Worm (Caenorhabditis elegans): Measurements from ENCODE around the gene cblc-1.

DNA sequence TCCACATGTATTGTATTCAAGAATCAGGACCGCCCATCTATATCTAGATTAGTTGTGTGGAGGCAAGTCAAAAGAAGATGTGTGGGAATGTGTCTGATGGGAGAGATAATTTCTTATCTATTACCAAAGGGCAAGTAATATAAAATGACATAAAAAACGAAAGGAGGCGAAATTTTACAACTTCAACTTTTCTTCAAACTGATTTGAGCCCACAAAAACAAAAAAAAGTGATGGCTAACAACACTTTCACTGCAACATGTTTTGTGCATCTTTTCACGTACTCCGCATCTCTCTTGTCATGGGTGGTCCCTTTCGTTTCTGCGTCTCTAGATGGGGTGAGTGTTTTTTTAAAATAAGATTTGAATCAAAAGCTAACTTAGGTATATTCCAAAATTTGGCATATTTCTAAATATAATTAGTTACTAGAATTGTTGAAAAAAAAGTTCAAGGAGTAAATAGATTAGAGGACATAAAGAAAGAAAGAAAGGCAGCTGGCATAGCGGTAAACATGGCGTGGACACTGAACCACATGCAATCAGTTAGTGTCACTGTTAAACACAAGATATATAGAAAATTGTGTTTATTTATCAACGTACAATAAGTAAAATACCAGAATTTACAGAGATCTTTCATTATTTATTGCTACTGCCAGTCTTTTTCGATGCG lies 724 bp upstream of the cblc-1 start, which contains the start of gene ZK546.19:
- no peak for TF ChIP-seq ztf-4 (tag; optimal IDR thresholded peaks at IDR 0.05)
- no peak for TF ChIP-seq nhr-11 (tag; optimal IDR thresholded peaks at IDR 0.05)
- TF ChIP-seq pha-4 (tag; optimal IDR thresholded peaks at IDR 0.05), result peak; percentile 59
- no peak for TF ChIP-seq nhr-237 (tag; optimal IDR thresholded peaks at IDR 0.05)
- no peak for TF ChIP-seq snpc-4 (tag; optimal IDR thresholded peaks at IDR 0.05)
- no peak for TF ChIP-seq zag-1 (tag; optimal IDR thresholded peaks at IDR 0.05)
- TF ChIP-seq lin-39 (tag; optimal IDR thresholded peaks at IDR 0.05), result no peak
- TF ChIP-seq R02D3.7 (tag; optimal IDR thresholded peaks at IDR 0.05), result no peak
- no peak for TF ChIP-seq ztf-11 (tag; optimal IDR thresholded peaks at IDR 0.05)
- TF ChIP-seq elt-1 (tag; optimal IDR thresholded peaks at IDR 0.05), result peak; percentile 95
- no peak for TF ChIP-seq ceh-82 (tag; optimal IDR thresholded peaks at IDR 0.05)
- TF ChIP-seq aly-2 (tag; optimal IDR thresholded peaks at IDR 0.05), result no peak
- no peak for TF ChIP-seq nhr-76 (tag; optimal IDR thresholded peaks at IDR 0.05)

Measured in whole organism, L3 larva.